Worm (Caenorhabditis elegans): ENCODE data around the gene F56H9.2.

Gene F56H9.2

ce11 chrV:12635218-12635617, 2.2 kb upstream of the F56H9.2 start:
- TF ChIP-seq pha-4 (tag; optimal IDR thresholded peaks at IDR 0.05) (peak; percentile 94), jun-1 (tag; optimal IDR thresholded peaks at IDR 0.05) (peak; percentile 63), pqm-1 (tag; optimal IDR thresholded peaks at IDR 0.05) (peak; percentile 62), nhr-43 (tag; optimal IDR thresholded peaks at IDR 0.05; ENCODE audit: poor library complexity, severe bottlenecking) (peak; percentile 23), nhr-25 (tag; optimal IDR thresholded peaks at IDR 0.05) (peak; percentile 40), elt-2 (tag; optimal IDR thresholded peaks at IDR 0.05) (peak; percentile 43), tbx-2 (tag; optimal IDR thresholded peaks at IDR 0.05) (no peak), ceh-28 (tag; optimal IDR thresholded peaks at IDR 0.05) (no peak)

- TF ChIP-seq fkh-10 (GFP tag; optimal IDR thresholded peaks at IDR 0.05) (no peak), nhr-25 (tag; optimal IDR thresholded peaks at IDR 0.05) (peak; percentile 63), egl-5 (tag; optimal IDR thresholded peaks at IDR 0.05) (peak; percentile 2)
Observed at ce11 chrV:12636248-12636647, 1.2 kb upstream of the F56H9.2 start.

- TF ChIP-seq R02D3.7 (tag; optimal IDR thresholded peaks at IDR 0.05) (no peak), nhr-43 (tag; optimal IDR thresholded peaks at IDR 0.05; ENCODE audit: poor library complexity, severe bottlenecking) (peak; percentile 54), elt-3 (tag; optimal IDR thresholded peaks at IDR 0.05) (no peak), snpc-4 (tag; optimal IDR thresholded peaks at IDR 0.05) (no peak), mml-1 (tag; optimal IDR thresholded peaks at IDR 0.05) (no peak), pqm-1 (tag; optimal IDR thresholded peaks at IDR 0.05) (peak; percentile 72), ama-1 (optimal IDR thresholded peaks at IDR 0.05) (no peak), ceh-82 (tag; optimal IDR thresholded peaks at IDR 0.05) (no peak), nhr-67 (tag; optimal IDR thresholded peaks at IDR 0.05) (no peak), ZK546.5 (tag; optimal IDR thresholded peaks at IDR 0.05) (no peak), lin-15B (tag; optimal IDR thresholded peaks at IDR 0.05) (no peak), unc-62 (GFP tag; optimal IDR thresholded peaks at IDR 0.05) (no peak), sea-2 (GFP tag; optimal IDR thresholded peaks at IDR 0.05) (no peak), nhr-76 (tag; optimal IDR thresholded peaks at IDR 0.05) (no peak), daf-12 (tag; optimal IDR thresholded peaks at IDR 0.05) (no peak), nhr-12 (tag; optimal IDR thresholded peaks at IDR 0.05) (no peak), lsy-12 (tag; optimal IDR thresholded peaks at IDR 0.05) (no peak), egl-5 (tag; optimal IDR thresholded peaks at IDR 0.05) (no peak), eor-1 (tag; optimal IDR thresholded peaks at IDR 0.05) (no peak), ceh-9 (tag; optimal IDR thresholded peaks at IDR 0.05) (no peak), nhr-237 (tag; optimal IDR thresholded peaks at IDR 0.05) (no peak), nhr-23 (tag; optimal IDR thresholded peaks at IDR 0.05) (peak; percentile 16), fkh-10 (GFP tag; optimal IDR thresholded peaks at IDR 0.05) (no peak), nhr-25 (tag; optimal IDR thresholded peaks at IDR 0.05) (no peak), nhr-28 (tag; optimal IDR thresholded peaks at IDR 0.05) (no peak), nhr-77 (tag; optimal IDR thresholded peaks at IDR 0.05) (no peak), elt-2 (tag; optimal IDR thresholded peaks at IDR 0.05) (peak; percentile 92), nhr-11 (tag; optimal IDR thresholded peaks at IDR 0.05) (no peak), ceh-16 (tag; optimal IDR thresholded peaks at IDR 0.05) (no peak), pha-4 (tag; optimal IDR thresholded peaks at IDR 0.05) (peak; percentile 40), ceh-28 (tag; optimal IDR thresholded peaks at IDR 0.05) (no peak), ztf-11 (tag; optimal IDR thresholded peaks at IDR 0.05) (no peak), fos-1 (tag; optimal IDR thresholded peaks at IDR 0.05) (no peak), jun-1 (tag; optimal IDR thresholded peaks at IDR 0.05) (no peak), unc-39 (tag; optimal IDR thresholded peaks at IDR 0.05) (no peak), zag-1 (tag; optimal IDR thresholded peaks at IDR 0.05) (no peak), egl-27 (tag; optimal IDR thresholded peaks at IDR 0.05) (no peak), mdl-1 (tag; optimal IDR thresholded peaks at IDR 0.05) (no peak), elt-1 (tag; optimal IDR thresholded peaks at IDR 0.05) (no peak)
Observed at ce11 chrV:12637764-12638502, 470 bp downstream of the F56H9.2 start.
